Worm (Caenorhabditis elegans) whole organism, L3 larva: ENCODE data around the gene srlf-3.

Experiments used
- R02D3.7 ChIP-seq: fragments of 150-350 bp; optimal IDR thresholded peaks from 2 replicates; lab custom pipeline; 2014; ENCODE audit warnings: missing biosample characterization, missing genetic modification characterization
- ZK546.5 ChIP-seq: sonication (generic microtip); optimal IDR thresholded peaks from 2 replicates; lab custom pipeline; 2017; ENCODE audit warnings: missing biosample characterization, missing genetic modification characterization
- aly-2 ChIP-seq: fragments of 150-350 bp; optimal IDR thresholded peaks from 2 replicates; lab custom pipeline; 2014; ENCODE audit warnings: missing biosample characterization, missing genetic modification characterization
- ama-1 ChIP-seq: fragments of 150-350 bp; optimal IDR thresholded peaks from 2 replicates; lab custom pipeline; 2018
- ceh-16 ChIP-seq: sonication (generic microtip); optimal IDR thresholded peaks from 2 replicates; lab custom pipeline; 2017; ENCODE audit warnings: missing biosample characterization, missing genetic modification characterization
- ceh-82 ChIP-seq: fragments of 150-350 bp; optimal IDR thresholded peaks from 2 replicates; lab custom pipeline; 2014; ENCODE audit warnings: missing biosample characterization, missing genetic modification characterization
- egl-27 ChIP-seq: sonication (generic microtip); optimal IDR thresholded peaks from 4 replicates; lab custom pipeline; 2017; ENCODE audit warnings: missing biosample characterization, missing genetic modification reagents, missing genetic modification characterization
- egl-5 ChIP-seq: fragments of 150-350 bp; optimal IDR thresholded peaks from 2 replicates; lab custom pipeline; 2017; ENCODE audit warnings: missing biosample characterization, missing genetic modification reagents, missing genetic modification characterization, inconsistent platforms
- elt-1 ChIP-seq: fragments of 150-350 bp; optimal IDR thresholded peaks from 2 replicates; lab custom pipeline; 2014; ENCODE audit warnings: missing biosample characterization, missing genetic modification characterization
- elt-2 ChIP-seq: sonication (generic microtip); optimal IDR thresholded peaks from 2 replicates; lab custom pipeline; 2016; ENCODE audit warnings: missing genetic modification reagents, mild to moderate bottlenecking, missing genetic modification characterization, missing compliant biosample characterization
- elt-3 ChIP-seq, 3 experiments: fragments of 150-350 bp in 1 of 3; sonication (generic microtip) in 2 of 3; optimal IDR thresholded peaks; 2 replicates in 2 of 3; 4 replicates in 1 of 3; lab custom pipeline; 2014 to 2017; ENCODE audit warnings: missing biosample characterization in 3 of 3, missing genetic modification characterization in 3 of 3
- fkh-10 ChIP-seq: sonication (generic microtip); optimal IDR thresholded peaks from 2 replicates; lab custom pipeline; 2017; ENCODE audit warnings: missing biosample characterization, missing genetic modification reagents, missing genetic modification characterization
- fkh-2 ChIP-seq: fragments of 150-350 bp; optimal IDR thresholded peaks from 2 replicates; lab custom pipeline; 2014; ENCODE audit warnings: missing biosample characterization, missing genetic modification reagents, missing genetic modification characterization
- fos-1 ChIP-seq: fragments of 150-350 bp; optimal IDR thresholded peaks from 2 replicates; lab custom pipeline; 2014; ENCODE audit warnings: missing biosample characterization, missing genetic modification characterization
- hmg-11 ChIP-seq: sonication (generic microtip); optimal IDR thresholded peaks from 2 replicates; lab custom pipeline; 2016; ENCODE audit warnings: missing genetic modification characterization, missing compliant biosample characterization
- lin-15B ChIP-seq: fragments of 150-350 bp; optimal IDR thresholded peaks from 2 replicates; lab custom pipeline; 2014; ENCODE audit warnings: missing biosample characterization, missing genetic modification characterization
- lin-39 ChIP-seq: fragments of 150-350 bp; optimal IDR thresholded peaks from 2 replicates; lab custom pipeline; 2018; ENCODE audit warnings: missing biosample characterization, missing genetic modification reagents, missing genetic modification characterization
- lsy-12 ChIP-seq: sonication (generic microtip); optimal IDR thresholded peaks from 2 replicates; lab custom pipeline; 2016; ENCODE audit warnings: mild to moderate bottlenecking, missing genetic modification characterization, missing compliant biosample characterization
- mdl-1 ChIP-seq: fragments of 150-350 bp; optimal IDR thresholded peaks from 2 replicates; lab custom pipeline; 2014; ENCODE audit warnings: missing biosample characterization, missing genetic modification characterization
- nfya-1 ChIP-seq: sonication (generic microtip); optimal IDR thresholded peaks from 2 replicates; lab custom pipeline; 2017; ENCODE audit warnings: missing genetic modification characterization, mild to moderate bottlenecking, missing compliant biosample characterization, antibody characterized with exemption, moderate library complexity; ENCODE audit not compliant: insufficient read depth
- nhr-11 ChIP-seq: fragments of 150-350 bp; optimal IDR thresholded peaks from 2 replicates; lab custom pipeline; 2014; ENCODE audit warnings: missing biosample characterization, missing genetic modification characterization
- nhr-23 ChIP-seq: fragments of 150-350 bp; optimal IDR thresholded peaks from 2 replicates; lab custom pipeline; 2014; ENCODE audit warnings: missing biosample characterization, missing genetic modification reagents, missing genetic modification characterization
- nhr-237 ChIP-seq: fragments of 150-350 bp; optimal IDR thresholded peaks from 2 replicates; lab custom pipeline; 2014; ENCODE audit warnings: missing biosample characterization, missing genetic modification characterization
- nhr-25 ChIP-seq: sonication (generic microtip); optimal IDR thresholded peaks from 2 replicates; lab custom pipeline; 2017; ENCODE audit warnings: missing biosample characterization, missing genetic modification characterization
- nhr-28 ChIP-seq: fragments of 150-350 bp; optimal IDR thresholded peaks from 2 replicates; lab custom pipeline; 2014; ENCODE audit warnings: missing biosample characterization, missing genetic modification characterization
- nhr-67 ChIP-seq: fragments of 150-350 bp; optimal IDR thresholded peaks from 2 replicates; lab custom pipeline; 2014; ENCODE audit warnings: missing biosample characterization, missing genetic modification characterization
- nhr-76 ChIP-seq: fragments of 150-350 bp; sonication (generic microtip); optimal IDR thresholded peaks from 5 replicates; lab custom pipeline; 2014; ENCODE audit warnings: missing biosample characterization, missing genetic modification characterization
- nhr-77 ChIP-seq: fragments of 150-350 bp; optimal IDR thresholded peaks from 2 replicates; lab custom pipeline; 2014; ENCODE audit warnings: missing biosample characterization, missing genetic modification characterization
- pha-4 ChIP-seq: fragments of 150-350 bp; optimal IDR thresholded peaks from 2 replicates; lab custom pipeline; 2014; ENCODE audit warnings: missing biosample characterization, missing genetic modification reagents, missing genetic modification characterization
- pqm-1 ChIP-seq: fragments of 150-350 bp; optimal IDR thresholded peaks from 2 replicates; lab custom pipeline; 2017; ENCODE audit warnings: missing biosample characterization, missing genetic modification characterization, inconsistent platforms
- sea-2 ChIP-seq: fragments of 150-350 bp; sonication (generic microtip); optimal IDR thresholded peaks from 4 replicates; lab custom pipeline; 2014; ENCODE audit warnings: missing biosample characterization, missing genetic modification reagents, missing genetic modification characterization
- unc-39 ChIP-seq: sonication (generic microtip); optimal IDR thresholded peaks from 4 replicates; lab custom pipeline; 2017; ENCODE audit warnings: missing biosample characterization, missing genetic modification characterization
- unc-62 ChIP-seq: fragments of 150-350 bp; sonication (generic microtip); optimal IDR thresholded peaks from 4 replicates; lab custom pipeline; 2014; ENCODE audit warnings: missing biosample characterization, missing genetic modification reagents, missing genetic modification characterization
- zag-1 ChIP-seq: fragments of 150-350 bp; optimal IDR thresholded peaks from 2 replicates; lab custom pipeline; 2014; ENCODE audit warnings: missing biosample characterization, missing genetic modification characterization
- ztf-11 ChIP-seq: fragments of 150-350 bp; optimal IDR thresholded peaks from 2 replicates; lab custom pipeline; 2014; ENCODE audit warnings: missing biosample characterization, missing genetic modification characterization

srlf-3 gene

DNA sequence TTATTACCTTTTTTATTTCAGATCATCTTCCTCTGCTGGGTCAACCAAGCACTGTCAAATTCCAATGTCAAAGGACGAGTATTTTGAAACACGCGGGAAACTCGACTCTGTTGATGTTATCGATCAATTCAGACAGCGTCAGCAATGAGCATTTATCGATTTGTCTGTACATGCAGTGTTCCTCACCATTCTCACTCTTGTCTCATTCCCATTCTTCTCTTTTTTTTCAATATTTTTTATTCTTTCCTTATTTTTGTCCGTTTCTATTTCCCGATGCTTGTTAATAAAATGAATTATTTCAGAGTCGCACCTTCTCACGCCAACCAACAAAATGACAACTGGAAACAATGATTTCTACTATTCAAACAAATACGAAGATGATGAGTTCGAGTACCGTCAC is 26.3 kb downstream of the srlf-3 start, which contains the start of gene cks-1:
cks-1 (plus strand) TSS at position 301 of the 400 bp plus-strand sequence.
- no peak for TF ChIP-seq pha-4 (tag; lab: Kevin White, UChicago)
- TF ChIP-seq nhr-237 (tag; lab: Kevin White, UChicago): no peak
- TF ChIP-seq unc-39 (tag; lab: Kevin White, UChicago): no peak
- TF ChIP-seq nhr-23 (tag; lab: Kevin White, UChicago): no peak
- TF ChIP-seq ama-1 (lab: Kevin White, UChicago): no peak
- no peak for TF ChIP-seq lin-39 (tag; lab: Kevin White, UChicago)
- no peak for TF ChIP-seq fkh-10
- no peak for TF ChIP-seq nhr-28 (tag; lab: Kevin White, UChicago)
- no peak for TF ChIP-seq R02D3.7 (tag; lab: Kevin White, UChicago)
- no peak for TF ChIP-seq zag-1 (tag; lab: Kevin White, UChicago)
- no peak for TF ChIP-seq unc-62 (GFP tag; lab: Kevin White, UChicago)
- TF ChIP-seq lin-15B (tag; lab: Kevin White, UChicago): no peak
- no peak for TF ChIP-seq ztf-11
- TF ChIP-seq nfya-1 (tag; lab: Kevin White, UChicago): no peak
- TF ChIP-seq elt-2 (tag; lab: Kevin White, UChicago): no peak
- no peak for TF ChIP-seq fkh-2 (tag; lab: Kevin White, UChicago)
- TF ChIP-seq nhr-77 (tag; lab: Kevin White, UChicago): no peak
- TF ChIP-seq elt-3 (tag; optimal IDR thresholded peaks at IDR 0.05; lab: Kevin White, UChicago): no peak
- no peak for TF ChIP-seq ZK546.5 (tag; lab: Kevin White, UChicago)

DNA sequence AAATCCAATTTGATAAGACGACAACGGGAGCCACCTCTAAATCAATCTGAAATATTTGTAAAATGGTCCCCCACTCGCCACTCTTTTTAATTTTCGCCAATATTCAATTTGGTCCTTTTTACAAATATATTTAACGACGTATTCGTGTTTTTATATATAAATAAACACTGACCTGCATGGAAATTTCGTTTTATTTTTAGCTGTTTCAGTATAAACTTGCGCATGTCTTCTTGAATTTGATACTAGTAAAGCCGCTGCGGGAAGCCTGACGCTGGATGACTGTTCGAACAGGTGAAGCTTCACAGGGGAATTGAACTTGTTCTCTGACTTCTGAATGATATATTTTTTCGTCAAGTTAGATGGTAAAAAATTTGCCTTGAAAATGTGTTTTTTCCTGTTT is 27.3 kb downstream of the srlf-3 start:
- TF ChIP-seq nhr-67 (tag; lab: Kevin White, UChicago): no peak
- TF ChIP-seq mdl-1 (tag; lab: Kevin White, UChicago): no peak
- TF ChIP-seq hmg-11: no peak
- no peak for TF ChIP-seq ceh-82
- TF ChIP-seq ZK546.5 (tag; lab: Kevin White, UChicago): no peak
- TF ChIP-seq fos-1 (tag; lab: Kevin White, UChicago): no peak
- no peak for TF ChIP-seq ceh-16 (tag; lab: Kevin White, UChicago)
- TF ChIP-seq nfya-1 (tag; lab: Kevin White, UChicago): no peak
- TF ChIP-seq unc-62 (GFP tag; lab: Kevin White, UChicago): no peak
- TF ChIP-seq, all 47 proteins: peak for 0

DNA sequence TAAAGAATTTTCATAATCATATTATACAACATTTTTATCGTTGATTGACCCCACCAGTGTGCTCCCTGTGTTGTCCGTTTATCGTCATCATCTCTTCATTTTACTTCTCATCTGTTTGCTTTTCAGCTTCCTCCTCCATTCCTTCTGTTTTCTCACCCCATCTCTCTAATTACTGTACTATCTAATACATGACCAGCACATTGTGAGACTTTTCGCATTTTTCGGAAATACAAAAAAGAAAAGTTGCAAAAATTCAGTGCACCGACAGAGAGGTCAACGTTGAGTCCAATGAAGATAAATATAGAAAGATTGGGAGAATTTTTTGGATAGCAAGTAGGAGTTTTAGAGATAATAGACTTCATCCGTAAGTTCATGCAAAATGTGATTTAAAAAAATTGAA is 32.7 kb downstream of the srlf-3 start:
- TF ChIP-seq R02D3.7 (tag; lab: Kevin White, UChicago) (no peak), lin-15B (tag; lab: Kevin White, UChicago) (no peak), aly-2 (tag; lab: Kevin White, UChicago) (no peak), nhr-11 (tag; lab: Kevin White, UChicago) (no peak), elt-2 (tag; lab: Kevin White, UChicago) (no peak), fkh-2 (tag; lab: Kevin White, UChicago) (no peak), ama-1 (lab: Kevin White, UChicago) (no peak), ztf-11 (no peak), nhr-77 (tag; lab: Kevin White, UChicago) (no peak)
- TF ChIP-seq, all 47 proteins: peak for 0

ce11 chrIV:8520594-8520993 is 33.3 kb downstream of the srlf-3 start, which contains the start of gene pkg-2:
TSS of gene pkg-2 (plus strand) at chrIV:8520894.
- TF ChIP-seq nhr-11 (tag; lab: Kevin White, UChicago) (no peak), elt-1 (tag; lab: Kevin White, UChicago) (no peak), unc-62 (GFP tag; lab: Kevin White, UChicago) (no peak), lsy-12 (tag; lab: Kevin White, UChicago) (no peak), ceh-82 (no peak), nfya-1 (tag; lab: Kevin White, UChicago) (no peak), pqm-1 (no peak), elt-2 (tag; lab: Kevin White, UChicago) (no peak), fkh-10 (no peak), sea-2 (GFP tag; lab: Kevin White, UChicago) (no peak), nhr-25 (tag; lab: Kevin White, UChicago) (no peak), aly-2 (tag; lab: Kevin White, UChicago) (no peak), egl-27 (tag; lab: Kevin White, UChicago) (no peak), nhr-76 (tag; lab: Kevin White, UChicago) (no peak), ama-1 (lab: Kevin White, UChicago) (no peak), egl-5 (tag; lab: Kevin White, UChicago) (no peak), ZK546.5 (tag; lab: Kevin White, UChicago) (no peak), R02D3.7 (tag; lab: Kevin White, UChicago) (no peak)
